Worm (Caenorhabditis elegans): ENCODE measurements around the gene M106.3.

- TF ChIP-seq unc-86 (tag; optimal IDR thresholded peaks at IDR 0.05) (no peak), nfya-1 (tag; optimal IDR thresholded peaks at IDR 0.05) (no peak), C38D4.7 (GFP tag; optimal IDR thresholded peaks at IDR 0.05) (no peak), dve-1 (tag; optimal IDR thresholded peaks at IDR 0.05) (no peak), pha-4 (tag; optimal IDR thresholded peaks at IDR 0.05) (no peak), dmd-4 (tag; optimal IDR thresholded peaks at IDR 0.05; ENCODE audit: borderline replicate concordance) (no peak), fkh-10 (GFP tag; optimal IDR thresholded peaks at IDR 0.05) (no peak), ceh-2 (tag; optimal IDR thresholded peaks at IDR 0.05) (no peak), ahr-1 (tag; optimal IDR thresholded peaks at IDR 0.05) (no peak)
Measured at ce11 chrII:10880625-10881024, 19.9 kb upstream of the M106.3 start, which contains the start of gene lurp-1.

All from whole organism, late embryonic.